Worm (Caenorhabditis elegans) whole organism, late embryonic: ENCODE results near the gene K07C11.10.
A peak's percentile ranks its signal among the peaks of the same experiment; 100 is the strongest.

Experiments used
- C08G9.2 ChIP-seq: sonication (generic microtip); optimal IDR thresholded peaks from 2 replicates; lab custom pipeline; 2016; ENCODE audit warnings: mild to moderate bottlenecking, missing genetic modification characterization, moderate library complexity, missing compliant biosample characterization
- C38D4.7 ChIP-seq: fragments of 200-800 bp; sonication (Bioruptor generic); optimal IDR thresholded peaks from 2 replicates; lab custom pipeline; 2018; ENCODE audit warnings: mild to moderate bottlenecking, missing genetic modification characterization, moderate library complexity, missing compliant biosample characterization
- K02D7.2 ChIP-seq: sonication (generic microtip); optimal IDR thresholded peaks from 2 replicates; lab custom pipeline; 2017; ENCODE audit warnings: mild to moderate bottlenecking, missing genetic modification characterization, missing compliant biosample characterization
- K09A11.1 ChIP-seq: sonication (generic microtip); optimal IDR thresholded peaks from 2 replicates; lab custom pipeline; 2017; ENCODE audit warnings: antibody characterized with exemption, mild to moderate bottlenecking, missing genetic modification characterization, missing compliant biosample characterization; ENCODE audit not compliant: insufficient read depth
- Y22D7AL.16 ChIP-seq: sonication (generic microtip); optimal IDR thresholded peaks from 2 replicates; lab custom pipeline; 2016; ENCODE audit warnings: missing genetic modification characterization, missing compliant biosample characterization
- ama-1 ChIP-seq: fragments of 150-350 bp; optimal IDR thresholded peaks from 2 replicates; lab custom pipeline; 2014
- ceh-14 ChIP-seq: sonication (generic microtip); optimal IDR thresholded peaks from 2 replicates; lab custom pipeline; 2016; ENCODE audit warnings: missing genotype, missing genetic modification characterization, missing compliant biosample characterization
- ceh-2 ChIP-seq: sonication (generic microtip); optimal IDR thresholded peaks from 2 replicates; lab custom pipeline; 2016; ENCODE audit warnings: missing genotype, missing genetic modification characterization, missing compliant biosample characterization
- ceh-24 ChIP-seq: sonication (generic microtip); optimal IDR thresholded peaks from 2 replicates; lab custom pipeline; 2016; ENCODE audit warnings: mild to moderate bottlenecking, missing genetic modification characterization, missing compliant biosample characterization
- ceh-6 ChIP-seq: fragments of 200-800 bp; sonication (Bioruptor generic); optimal IDR thresholded peaks from 2 replicates; lab custom pipeline; 2018; ENCODE audit warnings: mild to moderate bottlenecking, missing genetic modification characterization, missing compliant biosample characterization
- ceh-9 ChIP-seq: sonication (generic microtip); optimal IDR thresholded peaks from 2 replicates; lab custom pipeline; 2016; ENCODE audit warnings: mild to moderate bottlenecking, missing genetic modification characterization, inconsistent platforms, missing compliant biosample characterization
- che-1 ChIP-seq: sonication (generic microtip); optimal IDR thresholded peaks from 2 replicates; lab custom pipeline; 2016; ENCODE audit warnings: mild to moderate bottlenecking, missing genetic modification characterization, missing compliant biosample characterization
- dmd-4 ChIP-seq: sonication (generic microtip); optimal IDR thresholded peaks from 2 replicates; lab custom pipeline; 2016; ENCODE audit warnings: borderline replicate concordance, missing genetic modification characterization, missing compliant biosample characterization
- dve-1 ChIP-seq: sonication (generic microtip); optimal IDR thresholded peaks from 2 replicates; lab custom pipeline; 2017; ENCODE audit warnings: antibody characterized with exemption, mild to moderate bottlenecking, missing genetic modification characterization, missing compliant biosample characterization
- elt-2 ChIP-seq: sonication (generic microtip); optimal IDR thresholded peaks from 2 replicates; lab custom pipeline; 2016; ENCODE audit warnings: missing genetic modification reagents, missing genetic modification characterization, missing compliant biosample characterization
- elt-4 ChIP-seq: sonication (generic microtip); optimal IDR thresholded peaks from 2 replicates; lab custom pipeline; 2016; ENCODE audit warnings: missing genetic modification characterization, missing compliant biosample characterization
- fax-1 ChIP-seq: sonication (generic microtip); optimal IDR thresholded peaks from 2 replicates; lab custom pipeline; 2016; ENCODE audit warnings: missing genotype, missing genetic modification characterization, missing compliant biosample characterization
- fkh-10 ChIP-seq: fragments of 150-350 bp; optimal IDR thresholded peaks from 2 replicates; lab custom pipeline; 2014; ENCODE audit warnings: missing biosample characterization, missing genetic modification reagents, missing genetic modification characterization
- fkh-6 ChIP-seq: sonication (generic microtip); optimal IDR thresholded peaks from 2 replicates; lab custom pipeline; 2016; ENCODE audit warnings: missing genetic modification characterization, missing compliant biosample characterization
- gmeb-2 ChIP-seq: sonication (generic microtip); optimal IDR thresholded peaks from 2 replicates; lab custom pipeline; 2016; ENCODE audit warnings: missing genetic modification characterization, inconsistent platforms, missing compliant biosample characterization
- hlh-30 ChIP-seq: sonication (generic microtip); optimal IDR thresholded peaks from 2 replicates; lab custom pipeline; 2017; ENCODE audit warnings: antibody characterized with exemption, missing genetic modification characterization, missing compliant biosample characterization; ENCODE audit not compliant: insufficient read depth
- lim-6 ChIP-seq: sonication (generic microtip); optimal IDR thresholded peaks from 2 replicates; lab custom pipeline; 2016; ENCODE audit warnings: missing genetic modification characterization, missing compliant biosample characterization
- madf-2 ChIP-seq: sonication (generic microtip); optimal IDR thresholded peaks from 2 replicates; lab custom pipeline; 2017; ENCODE audit warnings: missing genetic modification characterization, missing compliant biosample characterization
- mec-3 ChIP-seq: sonication (generic microtip); optimal IDR thresholded peaks from 2 replicates; lab custom pipeline; 2016; ENCODE audit warnings: borderline replicate concordance, missing genetic modification characterization, missing compliant biosample characterization
- nfya-1 ChIP-seq: sonication (generic microtip); optimal IDR thresholded peaks from 2 replicates; lab custom pipeline; 2017; ENCODE audit warnings: missing genetic modification characterization, mild to moderate bottlenecking, missing compliant biosample characterization, antibody characterized with exemption, moderate library complexity
- npax-4 ChIP-seq: sonication (generic microtip); optimal IDR thresholded peaks from 2 replicates; lab custom pipeline; 2016; ENCODE audit warnings: missing genetic modification characterization, missing compliant biosample characterization
- odd-2 ChIP-seq: sonication (generic microtip); optimal IDR thresholded peaks from 2 replicates; lab custom pipeline; 2017; ENCODE audit warnings: antibody characterized with exemption, mild to moderate bottlenecking, missing genetic modification characterization, missing compliant biosample characterization
- pax-1 ChIP-seq: fragments of 150-350 bp; optimal IDR thresholded peaks from 2 replicates; lab custom pipeline; 2014; ENCODE audit warnings: missing biosample characterization, missing genetic modification characterization
- rnt-1 ChIP-seq: sonication (generic microtip); optimal IDR thresholded peaks from 2 replicates; lab custom pipeline; 2016; ENCODE audit warnings: missing genetic modification characterization, missing compliant biosample characterization
- sox-2 ChIP-seq: fragments of 200-800 bp; sonication (Bioruptor generic); IDR thresholded peaks from 2 replicates; pipeline ENCODE4 v1.3.6; 2022; ENCODE audit warnings: missing genetic modification reagents, missing genetic modification characterization, missing compliant biosample characterization
- syd-9 ChIP-seq: sonication (generic microtip); optimal IDR thresholded peaks from 2 replicates; lab custom pipeline; 2016; ENCODE audit warnings: mild to moderate bottlenecking, missing genetic modification characterization, moderate library complexity, missing compliant biosample characterization
- tbx-2 ChIP-seq: sonication (generic microtip); optimal IDR thresholded peaks from 2 replicates; lab custom pipeline; 2016; ENCODE audit warnings: missing genetic modification characterization, missing compliant biosample characterization
- unc-3 ChIP-seq, 2 experiments: fragments of 200-800 bp in 1 of 2; sonication (Bioruptor generic) in 1 of 2; sonication (generic microtip) in 1 of 2; conservative IDR thresholded peaks in 1 of 2; optimal IDR thresholded peaks in 1 of 2; 2 replicates each; pipeline versions ENCODE4 v1.3.6 to Lab custom; 2016 to 2022; ENCODE audit warnings: missing compliant biosample characterization in 2 of 2, missing genetic modification characterization in 2 of 2, missing genetic modification reagents in 1 of 2
- unc-55 ChIP-seq: sonication (generic microtip); optimal IDR thresholded peaks from 2 replicates; lab custom pipeline; 2017; ENCODE audit warnings: missing biosample characterization, missing genetic modification reagents, missing genetic modification characterization

Gene K07C11.10

ce11 chrV:8206931-8207330, 19.8 kb downstream of the K07C11.10 start, which contains the start of gene timp-1:
timp-1 (plus strand) TSS chrV:8207235.
- TF ChIP-seq K09A11.1 (tag; lab: Kevin White, UChicago): no peak
- TF ChIP-seq fax-1 (tag; lab: Kevin White, UChicago): no peak
- no peak for TF ChIP-seq dmd-4
- no peak for TF ChIP-seq unc-55 (GFP tag; lab: Kevin White, UChicago)
- TF ChIP-seq ceh-6: no peak
- TF ChIP-seq che-1: no peak
- TF ChIP-seq fkh-10 (GFP tag; lab: Kevin White, UChicago): no peak
- no peak for TF ChIP-seq ceh-2 (tag; lab: Kevin White, UChicago)
- TF ChIP-seq madf-2 (tag; lab: Kevin White, UChicago): no peak
- TF ChIP-seq hlh-30: no peak
- no peak for TF ChIP-seq gmeb-2
- TF ChIP-seq ceh-24 (tag; lab: Kevin White, UChicago): no peak

ce11 chrV:8203085-8203643, 23.5 kb downstream of the K07C11.10 start, which contains the start of gene cest-17:
cest-17 (plus strand) TSS chrV:8203332.
- TF ChIP-seq dve-1 (tag; lab: Kevin White, UChicago) (no peak), tbx-2 (peak; percentile 20)

ce11 chrV:8201229-8201858, 25.4 kb downstream of the K07C11.10 start, which contains the start of gene cri-2:
cri-2 (plus strand) TSS chrV:8201808.
- TF ChIP-seq lim-6 (tag; lab: Kevin White, UChicago) (no peak), nfya-1 (no peak), sox-2 (GFP tag; lab: Robert Waterston, UW) (no peak)

ce11 chrV:8198994-8199393, 27.7 kb downstream of the K07C11.10 start, which contains the start of gene F20D6.11:
F20D6.11 (minus strand) TSS chrV:8199094.
- TF ChIP-seq npax-4 (tag; lab: Kevin White, UChicago) (no peak), Y22D7AL.16 (no peak), ceh-9 (tag; lab: Kevin White, UChicago) (no peak), K02D7.2 (tag; lab: Kevin White, UChicago) (no peak), dve-1 (tag; lab: Kevin White, UChicago) (no peak), fkh-6 (no peak), rnt-1 (tag; lab: Kevin White, UChicago) (no peak), syd-9 (tag; lab: Kevin White, UChicago) (no peak), ama-1 (lab: Kevin White, UChicago) (no peak), pax-1 (tag; lab: Kevin White, UChicago) (no peak), C38D4.7 (no peak), mec-3 (tag; lab: Kevin White, UChicago) (no peak), C08G9.2 (no peak), gmeb-2 (no peak), elt-4 (tag; lab: Kevin White, UChicago) (no peak), unc-3 (GFP tag; conservative IDR thresholded peaks at IDR 0.05; lab: Robert Waterston, UW) (no peak), unc-3 (tag; optimal IDR thresholded peaks at IDR 0.05; lab: Kevin White, UChicago) (no peak), odd-2 (tag; lab: Kevin White, UChicago) (no peak), lim-6 (tag; lab: Kevin White, UChicago) (no peak), ceh-14 (tag; lab: Kevin White, UChicago) (no peak)
- TF ChIP-seq, all 69 proteins: peak for 0

ce11 chrV:8196993-8197392, 29.7 kb downstream of the K07C11.10 start:
- TF ChIP-seq che-1 (no peak), madf-2 (tag; lab: Kevin White, UChicago) (no peak), sox-2 (GFP tag; lab: Robert Waterston, UW) (no peak), mec-3 (tag; lab: Kevin White, UChicago) (no peak), elt-2 (tag; lab: Kevin White, UChicago) (no peak)
- TF ChIP-seq, all 69 proteins: peak for 0
